Fruit fly (Drosophila melanogaster) whole organism, embryonic: ENCODE data around the gene SCCRO4.

ENCODE experiments used
- CG10274 ChIP-seq: fragments of 200-800 bp; sonication (Bioruptor generic); optimal IDR thresholded peaks from 3 replicates; lab custom pipeline; 2017; ENCODE audit warnings: missing biosample characterization, mild to moderate bottlenecking, missing genetic modification characterization
- CG10979 ChIP-seq: fragments of 200-800 bp; sonication (Bioruptor generic); optimal IDR thresholded peaks from 2 replicates; lab custom pipeline; 2018; ENCODE audit warnings: missing biosample characterization, mild to moderate bottlenecking, missing genetic modification characterization, moderate library complexity
- CG11696 ChIP-seq: fragments of 200-800 bp; sonication (Bioruptor generic); IDR thresholded peaks from 2 replicates; pipeline ENCODE4 v1.3.6; 2022; ENCODE audit warnings: missing biosample characterization, missing genetic modification characterization
- CG12071 ChIP-seq: fragments of 200-800 bp; sonication (Bioruptor generic); optimal IDR thresholded peaks from 3 replicates; lab custom pipeline; 2018; ENCODE audit warnings: missing biosample characterization, mild to moderate bottlenecking, missing genetic modification characterization
- CG13296 ChIP-seq: fragments of 200-800 bp; sonication (Bioruptor generic); optimal IDR thresholded peaks from 3 replicates; lab custom pipeline; 2018; ENCODE audit warnings: missing biosample characterization, mild to moderate bottlenecking, missing genetic modification characterization
- CG14014 ChIP-seq: fragments of 200-800 bp; sonication (Bioruptor generic); IDR thresholded peaks from 2 replicates; pipeline ENCODE4 v1.3.6; 2022; ENCODE audit warnings: missing biosample characterization, missing genetic modification characterization
- CG14860 ChIP-seq: fragments of 200-800 bp; sonication (Bioruptor generic); IDR thresholded peaks from 3 replicates; pipeline ENCODE4 v1.3.6; 2022; ENCODE audit warnings: missing biosample characterization, missing genetic modification characterization; ENCODE audit not compliant: partially characterized antibody
- CG15479 ChIP-seq: fragments of 200-800 bp; sonication (Bioruptor generic); optimal IDR thresholded peaks from 3 replicates; lab custom pipeline; 2019; ENCODE audit warnings: missing biosample characterization, mild to moderate bottlenecking, missing genetic modification characterization, moderate library complexity
- CG15696 ChIP-seq: fragments of 200-800 bp; sonication (Bioruptor generic); optimal IDR thresholded peaks from 2 replicates; lab custom pipeline; 2019; ENCODE audit warnings: missing biosample characterization, mild to moderate bottlenecking, missing genetic modification characterization, moderate library complexity
- CG17361 ChIP-seq: fragments of 200-800 bp; sonication (Bioruptor generic); IDR thresholded peaks from 3 replicates; pipeline ENCODE4 v1.3.6; 2022; ENCODE audit warnings: missing biosample characterization, missing genetic modification characterization
- CG17612 ChIP-seq: fragments of 200-800 bp; sonication (Bioruptor generic); IDR thresholded peaks from 2 replicates; pipeline ENCODE4 v1.3.6; 2022; ENCODE audit warnings: missing biosample characterization, missing genetic modification characterization
- CG2129 ChIP-seq: fragments of 200-800 bp; sonication (Bioruptor generic); IDR thresholded peaks from 2 replicates; pipeline ENCODE4 v1.3.6; 2022; ENCODE audit warnings: missing biosample characterization, missing genetic modification characterization; ENCODE audit not compliant: partially characterized antibody
- CG3163 ChIP-seq: fragments of 200-800 bp; sonication (Bioruptor generic); optimal IDR thresholded peaks from 3 replicates; lab custom pipeline; 2016; ENCODE audit warnings: missing biosample characterization, missing genetic modification characterization
- CG33213 ChIP-seq: fragments of 200-800 bp; sonication (Bioruptor generic); optimal IDR thresholded peaks from 3 replicates; lab custom pipeline; 2016; ENCODE audit warnings: missing biosample characterization, missing genetic modification characterization
- CG33557 ChIP-seq: fragments of 200-800 bp; sonication (Bioruptor generic); optimal IDR thresholded peaks from 2 replicates; lab custom pipeline; 2019; ENCODE audit warnings: missing biosample characterization, mild to moderate bottlenecking, missing genetic modification characterization, moderate library complexity
- CG3838 ChIP-seq: fragments of 200-800 bp; sonication (Bioruptor generic); optimal IDR thresholded peaks from 3 replicates; lab custom pipeline; 2016; ENCODE audit warnings: missing biosample characterization, missing genetic modification characterization
- CG6654 ChIP-seq: fragments of 200-800 bp; sonication (Bioruptor generic); optimal IDR thresholded peaks from 2 replicates; lab custom pipeline; 2017; ENCODE audit warnings: missing biosample characterization, mild to moderate bottlenecking, missing genetic modification characterization
- CG6689 ChIP-seq: fragments of 200-800 bp; sonication (Bioruptor generic); IDR thresholded peaks from 2 replicates; pipeline ENCODE4 v1.3.6; 2022; ENCODE audit warnings: missing biosample characterization, missing genetic modification characterization
- CG7786 ChIP-seq: fragments of 200-800 bp; sonication (Bioruptor generic); optimal IDR thresholded peaks from 2 replicates; lab custom pipeline; 2016; ENCODE audit warnings: missing biosample characterization, missing genetic modification characterization
- CG8290 ChIP-seq, 3 experiments: fragments of 200-800 bp; sonication (Bioruptor generic); optimal IDR thresholded peaks; 2 replicates each; lab custom pipeline; 2016 to 2019; ENCODE audit warnings: missing biosample characterization in 3 of 3, missing genetic modification characterization in 3 of 3, mild to moderate bottlenecking in 2 of 3, moderate library complexity in 1 of 3
- CG8924 ChIP-seq: fragments of 200-800 bp; optimal IDR thresholded peaks from 3 replicates; lab custom pipeline; 2019; ENCODE audit warnings: missing biosample characterization, mild to moderate bottlenecking, missing genetic modification characterization, moderate library complexity
- CoRest ChIP-seq: fragments of 200-800 bp; sonication (Bioruptor generic); optimal IDR thresholded peaks from 3 replicates; lab custom pipeline; 2018; ENCODE audit warnings: missing biosample characterization, mild to moderate bottlenecking, missing genetic modification characterization, moderate library complexity
- D ChIP-seq, 2 experiments: fragments of 200-800 bp in 1 of 2; fragments of >200 bp in 1 of 2; sonication (Bioruptor generic) in 1 of 2; optimal IDR thresholded peaks; 2 replicates in 1 of 2; 3 replicates in 1 of 2; lab custom pipeline; 2017; ENCODE audit warnings: mild to moderate bottlenecking in 1 of 2, missing biosample characterization in 1 of 2, missing genetic modification characterization in 1 of 2, missing genetic modification reagents in 1 of 2
- Dll ChIP-seq: fragments of 200-800 bp; sonication (Bioruptor generic); IDR thresholded peaks from 4 replicates; pipeline ENCODE4 v1.3.6; 2022; ENCODE audit warnings: missing biosample characterization, missing genetic modification characterization; ENCODE audit not compliant: partially characterized antibody
- Fer1 ChIP-seq: fragments of 200-800 bp; sonication (Bioruptor generic); optimal IDR thresholded peaks from 2 replicates; lab custom pipeline; 2017; ENCODE audit warnings: missing biosample characterization, mild to moderate bottlenecking, missing genetic modification characterization
- Hand ChIP-seq: fragments of 200-800 bp; sonication (Bioruptor generic); optimal IDR thresholded peaks from 2 replicates; lab custom pipeline; 2017; ENCODE audit warnings: mild to moderate bottlenecking, missing biosample characterization, missing genetic modification reagents, missing genetic modification characterization
- Nf-YB ChIP-seq: fragments of 200-800 bp; sonication (Bioruptor generic); optimal IDR thresholded peaks from 3 replicates; lab custom pipeline; 2019; ENCODE audit warnings: missing biosample characterization, mild to moderate bottlenecking, missing genetic modification characterization, moderate library complexity
- Sry-δ ChIP-seq: fragments of 200-800 bp; sonication (Bioruptor generic); optimal IDR thresholded peaks from 2 replicates; lab custom pipeline; 2016; ENCODE audit warnings: missing biosample characterization, missing genetic modification characterization
- Ssrp ChIP-seq: fragments of 200-800 bp; sonication (Bioruptor generic); optimal IDR thresholded peaks from 2 replicates; lab custom pipeline; 2018; ENCODE audit warnings: missing biosample characterization, mild to moderate bottlenecking, missing genetic modification characterization, moderate library complexity
- caup ChIP-seq: fragments of 200-800 bp; sonication (Bioruptor generic); optimal IDR thresholded peaks from 3 replicates; lab custom pipeline; 2017; ENCODE audit warnings: missing biosample characterization, mild to moderate bottlenecking, missing genetic modification characterization, moderate library complexity; ENCODE audit not compliant: severe bottlenecking
- chif ChIP-seq, 2 experiments: fragments of 200-800 bp; sonication (Bioruptor generic); optimal IDR thresholded peaks; 3 replicates each; lab custom pipeline; 2016; ENCODE audit warnings: missing biosample characterization in 2 of 2, missing genetic modification characterization in 2 of 2
- dmrt11E ChIP-seq: fragments of 200-800 bp; sonication (Bioruptor generic); optimal IDR thresholded peaks from 3 replicates; lab custom pipeline; 2018; ENCODE audit warnings: missing biosample characterization, mild to moderate bottlenecking, missing genetic modification characterization, moderate library complexity
- esg ChIP-seq: fragments of 200-800 bp; sonication (Bioruptor generic); conservative IDR thresholded peaks from 2 replicates; pipeline ENCODE4 v1.3.6; 2022; ENCODE audit warnings: missing biosample characterization, missing genetic modification characterization
- exex ChIP-seq: fragments of 200-800 bp; sonication (Bioruptor generic); optimal IDR thresholded peaks from 4 replicates; lab custom pipeline; 2018; ENCODE audit warnings: missing biosample characterization, mild to moderate bottlenecking, missing genetic modification characterization, moderate library complexity
- gce ChIP-seq: fragments of 200-800 bp; sonication (Bioruptor generic); IDR thresholded peaks from 3 replicates; pipeline ENCODE4 v1.3.6; 2022; ENCODE audit warnings: missing biosample characterization, missing genetic modification characterization
- ind ChIP-seq: fragments of 200-800 bp; sonication (Bioruptor generic); optimal IDR thresholded peaks from 3 replicates; lab custom pipeline; 2016; ENCODE audit warnings: missing biosample characterization, missing genetic modification characterization
- insv ChIP-seq, 2 experiments: fragments of 200-800 bp; sonication (Bioruptor generic); optimal IDR thresholded peaks; 3 replicates each; lab custom pipeline; 2016 to 2018; ENCODE audit warnings: missing biosample characterization in 2 of 2, missing genetic modification characterization in 2 of 2
- mld ChIP-seq: fragments of 200-800 bp; sonication (Bioruptor generic); IDR thresholded peaks from 3 replicates; pipeline ENCODE4 v1.3.6; 2022; ENCODE audit warnings: missing biosample characterization, missing genetic modification characterization; ENCODE audit not compliant: partially characterized antibody
- nerfin-2 ChIP-seq: fragments of 200-800 bp; sonication (Bioruptor generic); IDR thresholded peaks from 2 replicates; pipeline ENCODE4 v1.3.6; 2022; ENCODE audit warnings: missing biosample characterization, missing genetic modification characterization; ENCODE audit not compliant: partially characterized antibody
- pho ChIP-seq: fragments of 200-800 bp; sonication (Bioruptor generic); optimal IDR thresholded peaks from 2 replicates; lab custom pipeline; 2016; ENCODE audit warnings: missing biosample characterization, missing genetic modification characterization
- psq ChIP-seq: fragments of 200-800 bp; sonication (Bioruptor generic); optimal IDR thresholded peaks from 2 replicates; lab custom pipeline; 2017; ENCODE audit warnings: missing biosample characterization, missing genetic modification characterization
- run ChIP-seq: fragments of 200-800 bp; sonication (Bioruptor generic); optimal IDR thresholded peaks from 3 replicates; lab custom pipeline; 2018; ENCODE audit warnings: missing biosample characterization, mild to moderate bottlenecking, missing genetic modification characterization
- sens ChIP-seq: fragments of 200-800 bp; sonication (Bioruptor generic); peaks from one replicate; lab custom pipeline; 2016; ENCODE audit warnings: missing biosample characterization, missing genetic modification characterization
- slp2 ChIP-seq: fragments of 200-800 bp; sonication (Bioruptor generic); optimal IDR thresholded peaks from 2 replicates; lab custom pipeline; 2016; ENCODE audit warnings: missing biosample characterization, missing genetic modification characterization
- sqz ChIP-seq: fragments of 200-800 bp; sonication (Bioruptor generic); optimal IDR thresholded peaks from 3 replicates; lab custom pipeline; 2018; ENCODE audit warnings: missing biosample characterization, mild to moderate bottlenecking, missing genetic modification characterization
- unc-4 ChIP-seq: fragments of 200-800 bp; sonication (Bioruptor generic); IDR thresholded peaks from 2 replicates; pipeline ENCODE4 v1.3.6; 2022; ENCODE audit warnings: missing biosample characterization, missing genetic modification characterization; ENCODE audit not compliant: partially characterized antibody

SCCRO4 gene

dm6 chr3L:20347762-20348580 is 48.8 kb downstream of the SCCRO4 start, which contains the start of the genes Rbbp5 and eRF1 (continued):
- TF ChIP-seq CG2129 (GFP tag; lab: Robert Waterston, UW) (peak; percentile 73), CoRest (tag; lab: Kevin White, UChicago) (peak; percentile 88), CG13296 (GFP tag; lab: Kevin White, UChicago) (peak; percentile 39), gce (GFP tag; lab: Robert Waterston, UW) (no peak), slp2 (GFP tag; lab: Kevin White, UChicago) (peak; percentile 27), CG17612 (GFP tag; lab: Robert Waterston, UW) (peak; percentile 41; the same call in 1 of the 2 replicates), pho (peak; percentile 61), Fer1 (GFP tag; lab: Kevin White, UChicago) (peak; percentile 22), mld (GFP tag; lab: Robert Waterston, UW) (peak; percentile 91), Ssrp (tag; lab: Kevin White, UChicago) (peak; percentile 74), CG14860 (GFP tag; lab: Robert Waterston, UW) (peak; percentile 86), CG3163 (no peak), CG14014 (GFP tag; lab: Robert Waterston, UW) (peak; percentile 81), dmrt11E (tag; lab: Kevin White, UChicago) (peak; percentile 71), Sry-δ (GFP tag; lab: Kevin White, UChicago) (peak; percentile 94), Dll (GFP tag; lab: Robert Waterston, UW) (peak; percentile 93), CG15696 (tag; lab: Kevin White, UChicago) (peak; percentile 80), insv (GFP tag; optimal IDR thresholded peaks at IDR 0.05; lab: Kevin White, UChicago) (peak in 1 of 2 experiments; percentile 47), CG33213 (GFP tag; lab: Kevin White, UChicago) (peak; percentile 51), sqz (GFP tag; lab: Kevin White, UChicago) (no peak), nerfin-2 (GFP tag; lab: Robert Waterston, UW) (peak; percentile 87), exex (tag; lab: Kevin White, UChicago) (peak; percentile 28), CG6689 (GFP tag; lab: Robert Waterston, UW) (peak; percentile 81), CG17361 (GFP tag; lab: Robert Waterston, UW) (peak; percentile 86), CG15479 (GFP tag; lab: Kevin White, UChicago) (peak; percentile 74), CG12071 (no peak), psq (GFP tag; lab: Kevin White, UChicago) (peak; percentile 32), CG33557 (peak; percentile 55), caup (GFP tag; lab: Kevin White, UChicago) (peak; percentile 66), CG3838 (GFP tag; lab: Kevin White, UChicago) (peak; percentile 29), D (optimal IDR thresholded peaks at IDR 0.05; lab: Kevin White, UChicago) (peak; percentile 30), D (GFP tag; optimal IDR thresholded peaks at IDR 0.05; lab: Kevin White, UChicago) (no peak), CG10274 (GFP tag; lab: Kevin White, UChicago) (no peak), Nf-YB (GFP tag; lab: Kevin White, UChicago) (peak; percentile 44), unc-4 (GFP tag; lab: Robert Waterston, UW) (peak; percentile 83), Hand (GFP tag; lab: Kevin White, UChicago) (peak; percentile 5), CG8924 (peak; percentile 85), CG6654 (GFP tag; lab: Kevin White, UChicago) (no peak), chif (GFP tag; optimal IDR thresholded peaks at IDR 0.05; lab: Kevin White, UChicago) (peak; percentile 42 to 62), run (no peak), esg (peak; percentile 75; the same call in 1 of the 2 replicates), CG10979 (peak; percentile 63), CG8290 (GFP tag; optimal IDR thresholded peaks at IDR 0.05; lab: Kevin White, UChicago) (peak; percentile 83), CG8290 (tag; optimal IDR thresholded peaks at IDR 0.05; lab: Kevin White, UChicago) (peak; percentile 9 to 63), ind (GFP tag; lab: Kevin White, UChicago) (peak; percentile 82), sens (GFP tag; lab: Kevin White, UChicago) (peak; percentile 85), CG11696 (0 out of 2 replicates have a peak, but pooled peaks have one; percentile 22), CG7786 (GFP tag; lab: Kevin White, UChicago) (peak; percentile 56)
